Fruit fly (Drosophila melanogaster): ENCODE data around the gene Cks85A.

DNA sequence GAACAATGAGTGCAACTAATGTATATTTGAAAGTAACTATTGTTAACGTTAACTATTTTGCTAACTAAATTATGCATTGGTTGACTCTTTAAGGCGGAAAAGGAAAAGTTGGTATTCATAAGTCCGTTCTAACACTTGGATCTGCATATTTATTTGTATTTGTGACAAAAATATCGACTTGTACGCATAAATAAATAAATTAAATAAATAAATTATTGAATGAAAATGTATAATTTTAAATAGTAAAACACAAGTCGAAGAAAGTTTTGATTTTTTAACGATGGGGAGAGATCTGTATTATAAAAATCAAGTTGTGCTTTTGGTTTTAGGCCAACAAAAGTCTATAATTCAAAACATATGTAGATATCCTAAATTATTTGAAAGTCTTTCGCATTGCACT is 50.7 kb downstream of the Cks85A start, which contains the start of gene CG8036:
- TF ChIP-seq CG13204 (GFP tag; optimal IDR thresholded peaks at IDR 0.05) (no peak), CG8159 (tag; optimal IDR thresholded peaks at IDR 0.05) (no peak), gl (tag; optimal IDR thresholded peaks at IDR 0.05) (no peak), EcR (GFP tag; optimal IDR thresholded peaks at IDR 0.05) (no peak), CG10348 (GFP tag; IDR thresholded peaks at IDR 0.05) (no peak), Pif1A (GFP tag; optimal IDR thresholded peaks at IDR 0.05) (no peak), D1 (tag; optimal IDR thresholded peaks at IDR 0.05) (no peak), CG17806 (tag; optimal IDR thresholded peaks at IDR 0.05) (no peak), CG34367 (tag; optimal IDR thresholded peaks at IDR 0.05) (no peak), CG12605 (GFP tag; IDR thresholded peaks at IDR 0.05) (no peak), Snoo (tag; optimal IDR thresholded peaks at IDR 0.05) (no peak)

All from whole organism, pupa.